Worm (Caenorhabditis elegans): ENCODE data around the gene T07F8.1.

The T07F8.1 gene

ce11 chrII:7104794-7105613 is 43.2 kb upstream of the T07F8.1 start, which contains the start of the genes farl-11 and rpl-33 (continued):
- TF ChIP-seq lir-3 (tag; optimal IDR thresholded peaks at IDR 0.05) = no peak
- TF ChIP-seq skn-1 (tag; optimal IDR thresholded peaks at IDR 0.05) = no peak
- TF ChIP-seq daf-8 (GFP tag; IDR thresholded peaks at IDR 0.05) = no peak
- peak; percentile 11 for TF ChIP-seq ama-1 (optimal IDR thresholded peaks at IDR 0.05)
- no peak for TF ChIP-seq hmg-1.1 (GFP tag; IDR thresholded peaks at IDR 0.05)
- TF ChIP-seq T26A8.4 (GFP tag; IDR thresholded peaks at IDR 0.05) = peak; percentile 35; the same call in 1 of the 2 replicates
- no peak for TF ChIP-seq Y5F2A.4 (GFP tag; optimal IDR thresholded peaks at IDR 0.05)
- peak; percentile 92 for TF ChIP-seq nhr-77 (tag; optimal IDR thresholded peaks at IDR 0.05)
- TF ChIP-seq mep-1 (tag; optimal IDR thresholded peaks at IDR 0.05) = peak; percentile 82
- TF ChIP-seq sdz-12 (GFP tag; optimal IDR thresholded peaks at IDR 0.05) = no peak
- TF ChIP-seq gei-8 (GFP tag; optimal IDR thresholded peaks at IDR 0.05) = no peak
- TF ChIP-seq mxl-3 (GFP tag; optimal IDR thresholded peaks at IDR 0.05) = no peak
- TF ChIP-seq mes-2 (tag; optimal IDR thresholded peaks at IDR 0.05; ENCODE audit: poor library complexity, severe bottlenecking) = peak; percentile 89
- TF ChIP-seq dve-1 (tag; optimal IDR thresholded peaks at IDR 0.05; ENCODE audit: insufficient read depth) = peak; percentile 63
- no peak for TF ChIP-seq saeg-2 (GFP tag; IDR thresholded peaks at IDR 0.05)
- TF ChIP-seq nhr-48 (tag; optimal IDR thresholded peaks at IDR 0.05) = no peak
- no peak for TF ChIP-seq nhr-102 (tag; optimal IDR thresholded peaks at IDR 0.05)
- no peak for TF ChIP-seq ceh-28 (tag; optimal IDR thresholded peaks at IDR 0.05)
- peak in 1 of 2 experiments; percentile 28 for TF ChIP-seq daf-16 (GFP tag; optimal IDR thresholded peaks at IDR 0.05)
- TF ChIP-seq daf-16 (tag; optimal IDR thresholded peaks at IDR 0.05) = peak; percentile 76
- peak; percentile 29 for TF ChIP-seq ces-1 (GFP tag; optimal IDR thresholded peaks at IDR 0.05)
- no peak for TF ChIP-seq madf-5 (GFP tag; IDR thresholded peaks at IDR 0.05)
- peak; percentile 73 for TF ChIP-seq lin-38 (GFP tag; IDR thresholded peaks at IDR 0.05)
- TF ChIP-seq madf-9 (GFP tag; conservative IDR thresholded peaks at IDR 0.05) = no peak
- TF ChIP-seq tra-1 (GFP tag; IDR thresholded peaks at IDR 0.05) = no peak
- peak; percentile 39 for TF ChIP-seq jun-1 (tag; optimal IDR thresholded peaks at IDR 0.05)
- peak in 1 of 2 experiments; percentile 99 for TF ChIP-seq unc-62 (GFP tag; optimal IDR thresholded peaks at IDR 0.05 in 1 of 2)
- TF ChIP-seq unc-62 (tag; optimal IDR thresholded peaks at IDR 0.05) = no peak
- TF ChIP-seq aha-1 (tag) = peak; percentile 97
- peak; percentile 99 for TF ChIP-seq T20F7.1 (GFP tag; optimal IDR thresholded peaks at IDR 0.05)
- TF ChIP-seq nhr-28 (tag; optimal IDR thresholded peaks at IDR 0.05) = peak; percentile 70

- no peak for TF ChIP-seq unc-39 (tag; optimal IDR thresholded peaks at IDR 0.05)
- TF ChIP-seq Y48G9A.11 (GFP tag; IDR thresholded peaks at IDR 0.05) = peak; percentile 59
- peak; percentile 37; the same call in 1 of the 2 replicates for TF ChIP-seq lin-38 (GFP tag; IDR thresholded peaks at IDR 0.05)
Observed at ce11 chrII:7106313-7106712, 41.9 kb upstream of the T07F8.1 start.

- TF ChIP-seq unc-130 (GFP tag; optimal IDR thresholded peaks at IDR 0.05) (no peak), F10B5.3 (tag; optimal IDR thresholded peaks at IDR 0.05) (no peak), pqm-1 (tag; optimal IDR thresholded peaks at IDR 0.05) (no peak), lin-1 (GFP tag; IDR thresholded peaks at IDR 0.05) (no peak), snpc-1.2 (GFP tag; IDR thresholded peaks at IDR 0.05) (no peak), ceh-28 (tag; optimal IDR thresholded peaks at IDR 0.05) (no peak), dmd-8 (GFP tag; IDR thresholded peaks at IDR 0.05) (no peak), T26A8.4 (GFP tag; IDR thresholded peaks at IDR 0.05) (no peak), ama-1 (optimal IDR thresholded peaks at IDR 0.05) (no peak), zip-11 (GFP tag; IDR thresholded peaks at IDR 0.05) (no peak), Y75B8A.6 (GFP tag; IDR thresholded peaks at IDR 0.05) (no peak), ZK337.2 (GFP tag; IDR thresholded peaks at IDR 0.05) (no peak), nhr-102 (tag; optimal IDR thresholded peaks at IDR 0.05) (no peak), mxl-2 (GFP tag; conservative IDR thresholded peaks at IDR 0.05) (no peak), Y5F2A.4 (GFP tag; optimal IDR thresholded peaks at IDR 0.05) (no peak)
Observed at ce11 chrII:7109956-7110355, 38.2 kb upstream of the T07F8.1 start, which contains the start of gene F10E7.9. F10E7.9 (minus strand) TSS chrII:7110056.
